Worm (Caenorhabditis elegans) whole organism, L3 larva: Measurements from ENCODE around the gene C16C10.4.

Experiments
- ZK546.5 ChIP-seq: sonication (generic microtip); optimal IDR thresholded peaks from 2 replicates; lab custom pipeline; 2017; ENCODE audit warnings: missing biosample characterization, missing genetic modification characterization
- elt-1 ChIP-seq: fragments of 150-350 bp; optimal IDR thresholded peaks from 2 replicates; lab custom pipeline; 2014; ENCODE audit warnings: missing biosample characterization, missing genetic modification characterization
- nhr-28 ChIP-seq: fragments of 150-350 bp; optimal IDR thresholded peaks from 2 replicates; lab custom pipeline; 2014; ENCODE audit warnings: missing biosample characterization, missing genetic modification characterization
- nhr-77 ChIP-seq: fragments of 150-350 bp; optimal IDR thresholded peaks from 2 replicates; lab custom pipeline; 2014; ENCODE audit warnings: missing biosample characterization, missing genetic modification characterization
- sea-2 ChIP-seq: fragments of 150-350 bp; sonication (generic microtip); optimal IDR thresholded peaks from 4 replicates; lab custom pipeline; 2014; ENCODE audit warnings: missing biosample characterization, missing genetic modification reagents, missing genetic modification characterization
- snpc-4 ChIP-seq: fragments of 150-350 bp; optimal IDR thresholded peaks from 2 replicates; lab custom pipeline; 2014; ENCODE audit warnings: missing biosample characterization, missing genetic modification characterization

DNA sequence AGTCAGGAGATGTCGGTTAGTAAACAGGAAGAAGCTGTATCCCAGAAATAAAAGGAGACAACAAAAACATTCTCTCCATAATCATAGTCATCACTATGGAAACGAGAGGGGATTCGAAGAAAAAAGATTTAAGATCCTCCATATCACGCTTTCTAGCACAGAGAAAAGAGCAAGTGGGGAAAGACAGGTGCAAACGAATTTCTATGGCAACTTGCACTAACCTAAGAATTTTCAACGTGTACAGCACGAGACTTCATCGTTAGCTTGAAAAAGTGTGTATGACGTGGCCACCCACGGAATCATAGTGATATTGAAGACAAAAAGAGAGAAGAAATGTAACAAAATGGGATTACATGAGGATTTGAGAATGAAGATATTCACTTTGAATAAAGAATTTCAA lies 49.7 kb downstream of the C16C10.4 start:
- TF ChIP-seq nhr-77 (no peak), snpc-4 (tag; lab: Kevin White, UChicago) (no peak), elt-1 (tag; lab: Kevin White, UChicago) (no peak), nhr-28 (tag; lab: Kevin White, UChicago) (no peak), sea-2 (no peak), ZK546.5 (no peak)
